Worm (Caenorhabditis elegans) whole organism, L4/young adult: ENCODE measurements around the gene W07G4.8.

ENCODE experiments used
- W03F9.2 ChIP-seq: fragments of 150-350 bp; optimal IDR thresholded peaks from 2 replicates; lab custom pipeline; 2014; ENCODE audit warnings: missing biosample characterization, missing genetic modification characterization
- dao-5 ChIP-seq: sonication (generic microtip); optimal IDR thresholded peaks from 2 replicates; lab custom pipeline; 2016; ENCODE audit warnings: missing genotype, missing genetic modification characterization, moderate library complexity, missing compliant biosample characterization
- him-1 ChIP-seq: sonication (generic microtip); optimal IDR thresholded peaks from 2 replicates; lab custom pipeline; 2016; ENCODE audit warnings: missing genotype, missing genetic modification reagents, missing genetic modification characterization, missing compliant biosample characterization

- TF ChIP-seq W03F9.2 (tag; lab: Kevin White, UChicago) (no peak), him-1 (tag; lab: Kevin White, UChicago) (no peak), dao-5 (tag; lab: Kevin White, UChicago) (no peak)
Measured at ce11 chrV:13006754-13007153, 42.6 kb downstream of the W07G4.8 start.
